Fruit fly (Drosophila melanogaster) whole organism, adult: ENCODE data around the gene Cep135.

Source experiments
- CG14711 ChIP-seq: fragments of 200-800 bp; sonication (Bioruptor generic); optimal IDR thresholded peaks from 2 replicates; lab custom pipeline; 2018; ENCODE audit warnings: missing biosample characterization, mild to moderate bottlenecking, missing genetic modification characterization, moderate library complexity
- CG5204 ChIP-seq: fragments of 200-800 bp; sonication (Bioruptor generic); optimal IDR thresholded peaks from 2 replicates; lab custom pipeline; 2016; ENCODE audit warnings: missing biosample characterization, missing genetic modification characterization
- CG7101 ChIP-seq: fragments of 200-800 bp; sonication (Bioruptor generic); optimal IDR thresholded peaks from 2 replicates; lab custom pipeline; 2018; ENCODE audit warnings: missing biosample characterization, mild to moderate bottlenecking, missing genetic modification characterization, moderate library complexity
- ovo ChIP-seq: fragments of 200-800 bp; sonication (Bioruptor generic); optimal IDR thresholded peaks from 2 replicates; lab custom pipeline; 2016; ENCODE audit warnings: missing biosample characterization, missing genetic modification characterization

dm6 chr3L:15176641-15177215, 60.2 kb downstream of the Cep135 start:
- TF ChIP-seq ovo (no peak), CG14711 (tag; lab: Kevin White, UChicago) (no peak), CG5204 (GFP tag; lab: Kevin White, UChicago) (no peak), CG7101 (tag; lab: Kevin White, UChicago) (no peak)
